Worm (Caenorhabditis elegans): ENCODE results near the gene R10H10.4.
A peak's percentile ranks its signal among the peaks of the same experiment; 100 is the strongest.

R10H10.4 gene

ce11 chrIV:10394858-10395257 lies at the start of gene R10H10.4:
Gene R10H10.4 (minus strand): TSS chrIV:10394958.
- TF ChIP-seq mec-3 (tag; optimal IDR thresholded peaks at IDR 0.05; ENCODE audit: borderline replicate concordance) (no peak), pha-2 (tag; optimal IDR thresholded peaks at IDR 0.05) (no peak), pha-4 (tag; optimal IDR thresholded peaks at IDR 0.05) (no peak), K02D7.2 (tag; optimal IDR thresholded peaks at IDR 0.05) (no peak), nfya-1 (tag; optimal IDR thresholded peaks at IDR 0.05) (no peak), hlh-13 (GFP tag; optimal IDR thresholded peaks at IDR 0.05) (no peak), fkh-6 (tag; optimal IDR thresholded peaks at IDR 0.05) (no peak), tbx-2 (tag; optimal IDR thresholded peaks at IDR 0.05) (no peak), pax-1 (tag; optimal IDR thresholded peaks at IDR 0.05) (no peak), ceh-18 (tag; optimal IDR thresholded peaks at IDR 0.05) (no peak), dve-1 (tag; optimal IDR thresholded peaks at IDR 0.05) (no peak), lim-6 (tag; optimal IDR thresholded peaks at IDR 0.05) (no peak)

- no peak for TF ChIP-seq pros-1 (tag; optimal IDR thresholded peaks at IDR 0.05)
- TF ChIP-seq nhr-232 (tag; optimal IDR thresholded peaks at IDR 0.05), result no peak
- TF ChIP-seq pag-3 (tag; optimal IDR thresholded peaks at IDR 0.05; ENCODE audit: borderline replicate concordance), result no peak
- TF ChIP-seq ceh-22 (tag; optimal IDR thresholded peaks at IDR 0.05), result no peak
- TF ChIP-seq hlh-30 (tag; optimal IDR thresholded peaks at IDR 0.05; ENCODE audit: insufficient read depth), result no peak
- no peak for TF ChIP-seq hlh-15 (tag; optimal IDR thresholded peaks at IDR 0.05)
- no peak for TF ChIP-seq elt-4 (tag; optimal IDR thresholded peaks at IDR 0.05)
- TF ChIP-seq unc-3 (GFP tag; conservative IDR thresholded peaks at IDR 0.05), result no peak
- no peak for TF ChIP-seq unc-3 (tag; optimal IDR thresholded peaks at IDR 0.05)
- no peak for TF ChIP-seq ama-1 (optimal IDR thresholded peaks at IDR 0.05)
- no peak for TF ChIP-seq elt-2 (tag; optimal IDR thresholded peaks at IDR 0.05)
- TF ChIP-seq lin-11 (tag; optimal IDR thresholded peaks at IDR 0.05), result no peak
- TF ChIP-seq unc-55 (GFP tag; optimal IDR thresholded peaks at IDR 0.05), result no peak
- TF ChIP-seq ceh-24 (tag; optimal IDR thresholded peaks at IDR 0.05), result no peak
- TF ChIP-seq pax-1 (tag; optimal IDR thresholded peaks at IDR 0.05), result no peak
Observed at ce11 chrIV:10443510-10443909, 48.8 kb upstream of the R10H10.4 start, which contains the start of gene F13B12.7. Gene F13B12.7 (plus strand): TSS chrIV:10443810.

ce11 chrIV:10442904-10443303 lies 48.1 kb upstream of the R10H10.4 start:
- TF ChIP-seq ceh-9 (tag; optimal IDR thresholded peaks at IDR 0.05), result no peak
- TF ChIP-seq ceh-34 (tag; optimal IDR thresholded peaks at IDR 0.05), result no peak
- TF ChIP-seq hlh-8 (tag; optimal IDR thresholded peaks at IDR 0.05), result no peak
- TF ChIP-seq ceh-18 (tag; optimal IDR thresholded peaks at IDR 0.05), result no peak
- TF ChIP-seq odd-2 (tag; optimal IDR thresholded peaks at IDR 0.05), result no peak
- no peak for TF ChIP-seq pqm-1 (tag; optimal IDR thresholded peaks at IDR 0.05)
- no peak for TF ChIP-seq ttx-3 (tag; optimal IDR thresholded peaks at IDR 0.05)
- no peak for TF ChIP-seq hlh-15 (tag; optimal IDR thresholded peaks at IDR 0.05)
- TF ChIP-seq dve-1 (tag; optimal IDR thresholded peaks at IDR 0.05), result no peak
- TF ChIP-seq madf-2 (tag; optimal IDR thresholded peaks at IDR 0.05), result no peak
- no peak for TF ChIP-seq fkh-6 (tag; optimal IDR thresholded peaks at IDR 0.05)
- TF ChIP-seq tbx-7 (tag; optimal IDR thresholded peaks at IDR 0.05), result no peak
- TF ChIP-seq ceh-24 (tag; optimal IDR thresholded peaks at IDR 0.05), result no peak
- TF ChIP-seq ceh-31 (tag; optimal IDR thresholded peaks at IDR 0.05), result no peak
- TF ChIP-seq pros-1 (tag; optimal IDR thresholded peaks at IDR 0.05), result no peak

ce11 chrIV:10438901-10439300 lies 44.1 kb upstream of the R10H10.4 start, which contains the start of gene F13B12.3:
Gene F13B12.3 (plus strand): TSS chrIV:10439123.
- TF ChIP-seq pag-3 (tag; optimal IDR thresholded peaks at IDR 0.05; ENCODE audit: borderline replicate concordance) (no peak), pat-9 (tag; optimal IDR thresholded peaks at IDR 0.05) (no peak), elt-2 (tag; optimal IDR thresholded peaks at IDR 0.05) (peak; percentile 38), ceh-48 (tag; optimal IDR thresholded peaks at IDR 0.05) (no peak), nhr-232 (tag; optimal IDR thresholded peaks at IDR 0.05) (no peak), fkh-10 (GFP tag; optimal IDR thresholded peaks at IDR 0.05) (no peak)
